Worm (Caenorhabditis elegans): ENCODE data around the gene srw-107.

srw-107 gene

DNA sequence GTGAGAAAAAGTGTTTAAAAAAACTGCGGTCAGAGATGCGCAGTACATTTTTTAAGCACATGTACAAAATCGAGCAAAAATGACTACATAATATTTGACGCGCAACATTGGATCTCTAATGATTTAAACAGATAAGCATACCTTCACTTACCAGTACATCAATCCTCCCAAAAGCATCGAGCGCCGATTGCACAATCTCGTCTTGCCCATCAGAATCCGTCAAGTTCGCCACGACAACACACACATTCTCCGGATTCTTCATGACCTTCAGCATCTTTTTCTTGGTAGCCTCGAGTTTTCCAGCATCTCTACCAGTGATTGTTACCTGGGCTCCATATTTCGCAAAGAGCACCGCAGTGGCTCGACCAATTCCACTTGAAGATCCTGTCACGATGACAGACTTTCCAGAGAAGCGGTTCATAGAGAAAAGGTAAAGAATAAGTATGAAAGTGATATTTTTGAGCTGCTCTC lies 18.6 kb downstream of the srw-107 start, which contains the start of gene T01G6.10:
Gene T01G6.10, minus strand, starts transcription at position 421 of the 471 bp plus-strand sequence.
- no peak for TF ChIP-seq fkh-4 (tag; optimal IDR thresholded peaks at IDR 0.05; ENCODE audit: borderline replicate concordance)
- TF ChIP-seq egl-13 (tag; optimal IDR thresholded peaks at IDR 0.05), result no peak
- TF ChIP-seq mep-1 (tag; optimal IDR thresholded peaks at IDR 0.05), result no peak
- TF ChIP-seq irx-1 (tag; optimal IDR thresholded peaks at IDR 0.05), result no peak
- TF ChIP-seq lin-15B (tag; optimal IDR thresholded peaks at IDR 0.05), result no peak
- TF ChIP-seq swsn-7 (tag; optimal IDR thresholded peaks at IDR 0.05), result no peak
- TF ChIP-seq ets-5 (GFP tag; IDR thresholded peaks at IDR 0.05), result no peak
- no peak for TF ChIP-seq hlh-17 (GFP tag; optimal IDR thresholded peaks at IDR 0.05; ENCODE audit: borderline replicate concordance)
- TF ChIP-seq sox-4 (tag; optimal IDR thresholded peaks at IDR 0.05), result no peak
- TF ChIP-seq elt-3 (tag; optimal IDR thresholded peaks at IDR 0.05), result no peak
- TF ChIP-seq C16A3.4 (tag; optimal IDR thresholded peaks at IDR 0.05), result no peak
- no peak for TF ChIP-seq sup-37 (GFP tag; optimal IDR thresholded peaks at IDR 0.05)
- no peak for TF ChIP-seq rnt-1 (tag; optimal IDR thresholded peaks at IDR 0.05)
- TF ChIP-seq ceh-88 (GFP tag; IDR thresholded peaks at IDR 0.05), result no peak
- TF ChIP-seq dpl-1 (GFP tag; optimal IDR thresholded peaks at IDR 0.05), result no peak

DNA sequence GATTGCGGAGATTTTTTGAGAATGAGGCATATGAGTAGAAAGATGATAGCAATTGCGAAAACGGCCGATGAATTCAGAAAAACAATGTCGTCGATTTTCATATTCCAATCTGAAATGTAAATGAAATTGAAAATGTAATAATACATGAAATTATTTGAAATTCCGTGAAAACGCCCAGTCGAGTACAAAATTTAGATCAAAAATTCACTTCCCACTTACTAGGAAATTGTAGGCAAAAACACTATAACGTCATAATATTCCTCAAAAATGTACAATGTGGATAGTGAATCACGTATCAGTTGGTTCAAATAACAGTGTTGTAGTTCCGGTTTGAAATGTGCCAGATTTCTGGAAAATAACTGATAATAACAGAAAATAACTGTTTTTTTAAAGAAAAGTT lies 20.2 kb downstream of the srw-107 start, which contains the start of gene str-256:
Gene str-256, minus strand, starts transcription at position 101 of the 400 bp plus-strand sequence.
- TF ChIP-seq sptf-1 (tag; optimal IDR thresholded peaks at IDR 0.05) (no peak), fkh-4 (tag; optimal IDR thresholded peaks at IDR 0.05; ENCODE audit: borderline replicate concordance) (no peak), fkh-10 (GFP tag; optimal IDR thresholded peaks at IDR 0.05) (no peak), ceh-63 (GFP tag; optimal IDR thresholded peaks at IDR 0.05) (no peak), lin-14 (GFP tag; optimal IDR thresholded peaks at IDR 0.05) (no peak), isw-1 (GFP tag; IDR thresholded peaks at IDR 0.05) (no peak), ceh-82 (tag; optimal IDR thresholded peaks at IDR 0.05) (no peak), lin-13 (GFP tag; optimal IDR thresholded peaks at IDR 0.05) (no peak), lsy-2 (tag; optimal IDR thresholded peaks at IDR 0.05) (no peak), nhr-47 (tag; optimal IDR thresholded peaks at IDR 0.05) (no peak), sox-4 (tag; optimal IDR thresholded peaks at IDR 0.05) (no peak), jun-1 (tag; optimal IDR thresholded peaks at IDR 0.05) (no peak), hlh-4 (tag; optimal IDR thresholded peaks at IDR 0.05) (no peak), swsn-7 (tag; optimal IDR thresholded peaks at IDR 0.05) (no peak), nhr-28 (tag; optimal IDR thresholded peaks at IDR 0.05) (no peak), elt-3 (tag; optimal IDR thresholded peaks at IDR 0.05) (no peak), ama-1 (optimal IDR thresholded peaks at IDR 0.05) (no peak)

DNA sequence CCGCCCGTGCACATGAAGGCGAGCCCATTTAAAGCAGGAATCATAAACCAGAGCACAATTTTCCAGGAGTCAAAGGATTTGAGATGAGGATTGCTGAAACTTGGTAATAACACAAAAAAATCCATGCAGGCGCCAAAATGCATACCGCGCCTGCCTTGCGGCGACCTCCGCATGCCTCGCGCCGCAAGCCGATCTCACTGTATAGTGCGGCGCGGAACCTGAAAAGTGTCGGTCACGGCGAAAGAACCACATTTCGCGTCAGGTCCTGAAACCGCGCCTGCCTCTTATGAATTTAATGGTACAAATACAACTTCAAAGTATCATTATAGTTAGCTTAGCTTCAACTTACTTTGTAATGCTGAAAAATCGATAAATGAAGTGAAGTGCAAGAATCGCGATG lies 20.9 kb downstream of the srw-107 start:
- TF ChIP-seq unc-98 (GFP tag; IDR thresholded peaks at IDR 0.05) (no peak), pag-3 (tag; optimal IDR thresholded peaks at IDR 0.05; ENCODE audit: borderline replicate concordance, insufficient read depth) (no peak), lin-35 (GFP tag; optimal IDR thresholded peaks at IDR 0.05) (no peak), fkh-4 (tag; optimal IDR thresholded peaks at IDR 0.05; ENCODE audit: borderline replicate concordance) (no peak), fkh-10 (GFP tag; optimal IDR thresholded peaks at IDR 0.05) (no peak), efl-1 (optimal IDR thresholded peaks at IDR 0.05) (no peak), efl-1 (GFP tag; optimal IDR thresholded peaks at IDR 0.05 in 1 of 2) (no peak)

ce11 chrV:497399-497798 lies 24.0 kb downstream of the srw-107 start, which contains the start of gene T01G6.1:
Gene T01G6.1 (plus strand): TSS chrV:497699.
- no peak for TF ChIP-seq hpl-2 (GFP tag; optimal IDR thresholded peaks at IDR 0.05)
- TF ChIP-seq xbp-1 (tag; optimal IDR thresholded peaks at IDR 0.05), result no peak
- TF ChIP-seq sup-37 (GFP tag; optimal IDR thresholded peaks at IDR 0.05), result no peak
- TF ChIP-seq nhr-12 (tag; optimal IDR thresholded peaks at IDR 0.05), result no peak
- TF ChIP-seq alr-1 (tag; optimal IDR thresholded peaks at IDR 0.05; ENCODE audit: borderline replicate concordance), result no peak
- no peak for TF ChIP-seq dpl-1 (GFP tag; optimal IDR thresholded peaks at IDR 0.05)
- no peak for TF ChIP-seq egl-27 (tag; optimal IDR thresholded peaks at IDR 0.05)

Measured in whole organism, L1 larva.